Worm (Caenorhabditis elegans) whole organism, midembryonic: Measurements from ENCODE around the gene pyk-2.

Source experiments
- cog-1 ChIP-seq: sonication (generic microtip); optimal IDR thresholded peaks from 2 replicates; lab custom pipeline; 2016; ENCODE audit warnings: missing genetic modification characterization, missing compliant biosample characterization
- klf-2 ChIP-seq: fragments of 200-800 bp; sonication (Bioruptor generic); conservative IDR thresholded peaks from 2 replicates; pipeline ENCODE4 v1.3.6; 2022; ENCODE audit warnings: missing genetic modification reagents, missing genetic modification characterization, missing compliant biosample characterization
- ztf-23 ChIP-seq: fragments of 200-800 bp; sonication (Bioruptor generic); IDR thresholded peaks from 2 replicates; pipeline ENCODE4 v1.3.6; 2022; ENCODE audit warnings: missing genetic modification reagents, missing genetic modification characterization, missing compliant biosample characterization
- ztf-29 ChIP-seq: fragments of 200-800 bp; sonication (Bioruptor generic); IDR thresholded peaks from 2 replicates; pipeline ENCODE4 v1.3.6; 2022; ENCODE audit warnings: missing genetic modification reagents, missing genetic modification characterization, missing compliant biosample characterization

DNA sequence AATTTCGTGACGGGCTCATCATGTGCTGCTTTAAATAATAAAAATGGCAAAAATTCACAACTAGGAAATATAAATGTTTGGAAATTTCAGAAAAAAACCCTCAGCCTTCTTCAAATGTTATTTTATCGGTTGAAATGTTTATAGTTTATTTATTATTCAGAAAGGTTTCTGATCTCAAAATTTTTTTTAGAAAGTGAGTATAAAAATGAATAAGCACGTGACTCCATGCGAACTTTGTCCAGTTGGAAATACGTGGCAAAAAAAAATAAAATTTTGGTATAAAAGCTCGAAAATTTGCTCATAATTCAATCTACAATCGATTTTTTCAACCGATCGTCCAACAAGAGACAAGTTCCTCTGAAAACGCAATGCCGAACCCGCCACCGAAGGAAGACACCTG is 39.8 kb downstream of the pyk-2 start, which contains the start of gene nsph-3.1:
- TF ChIP-seq ztf-23 (GFP tag; lab: Robert Waterston, UW) = no peak
- TF ChIP-seq ztf-29 (GFP tag; lab: Robert Waterston, UW) = no peak
- TF ChIP-seq klf-2 (GFP tag; lab: Robert Waterston, UW) = no peak
- no peak for TF ChIP-seq cog-1
